Worm (Caenorhabditis elegans): ENCODE data around the gene srlf-10.

Gene srlf-10

DNA sequence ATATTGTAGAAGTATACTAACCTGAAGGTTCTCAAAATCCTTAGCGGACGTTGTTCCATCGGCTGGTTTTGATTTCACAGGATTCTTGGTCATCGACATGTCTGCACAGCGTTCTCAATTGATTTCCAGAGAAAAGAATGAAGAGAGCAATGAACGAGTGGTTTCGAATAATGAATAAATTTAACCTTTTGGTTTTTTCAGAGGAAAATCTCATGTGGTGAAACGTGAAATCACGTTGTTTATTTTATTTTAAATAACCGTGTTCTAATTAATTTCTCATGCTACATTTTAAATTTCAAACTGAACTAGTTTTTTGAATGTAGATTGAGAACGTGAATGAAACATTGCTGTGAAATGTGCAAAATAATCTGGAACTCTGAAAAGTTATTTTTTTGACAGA lies 21.8 kb upstream of the srlf-10 start, which contains the start of gene T03F6.6:
Gene T03F6.6, minus strand, starts transcription at position 101 of the 400 bp plus-strand sequence.
- no peak for TF ChIP-seq nhr-237 (tag; optimal IDR thresholded peaks at IDR 0.05)
- no peak for TF ChIP-seq unc-62 (GFP tag; optimal IDR thresholded peaks at IDR 0.05)
- no peak for TF ChIP-seq sma-3 (GFP tag; optimal IDR thresholded peaks at IDR 0.05)

- TF ChIP-seq peb-1 (tag; optimal IDR thresholded peaks at IDR 0.05) (no peak), nhr-25 (tag; optimal IDR thresholded peaks at IDR 0.05) (peak; percentile 50), ama-1 (optimal IDR thresholded peaks at IDR 0.05) (no peak), blmp-1 (tag; optimal IDR thresholded peaks at IDR 0.05; ENCODE audit: insufficient read depth) (peak; percentile 19)
Measured at ce11 chrIII:13380881-13381280, 21.1 kb upstream of the srlf-10 start.

DNA sequence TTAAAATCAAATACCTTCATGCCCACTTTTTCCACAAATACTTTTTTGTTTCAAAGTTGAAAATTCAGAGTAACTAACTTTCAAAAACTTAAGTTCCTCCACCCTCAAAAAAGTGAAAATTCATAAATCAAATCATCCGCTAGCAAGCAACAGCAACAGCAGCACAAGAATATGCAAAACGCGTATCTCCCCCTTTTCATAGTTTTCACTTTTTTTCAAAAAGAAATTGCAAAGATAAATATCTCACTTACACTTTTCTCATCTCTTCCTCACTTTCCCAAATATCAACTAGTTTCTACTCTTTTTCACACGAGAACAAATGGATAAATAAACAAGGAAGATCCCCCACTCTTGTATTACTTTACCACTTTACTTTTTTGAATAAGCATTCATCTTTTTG lies 20.3 kb upstream of the srlf-10 start:
- TF ChIP-seq lin-39 (tag; optimal IDR thresholded peaks at IDR 0.05), result no peak
- TF ChIP-seq R02D3.7 (tag; optimal IDR thresholded peaks at IDR 0.05), result no peak
- peak; percentile 71 for TF ChIP-seq blmp-1 (tag; optimal IDR thresholded peaks at IDR 0.05; ENCODE audit: insufficient read depth)
- no peak for TF ChIP-seq nhr-25 (tag; optimal IDR thresholded peaks at IDR 0.05)
- TF ChIP-seq zag-1 (tag; optimal IDR thresholded peaks at IDR 0.05), result no peak
- no peak for TF ChIP-seq sma-3 (GFP tag; optimal IDR thresholded peaks at IDR 0.05)
- TF ChIP-seq unc-55 (GFP tag; optimal IDR thresholded peaks at IDR 0.05), result peak; percentile 71
- TF ChIP-seq ceh-16 (tag; optimal IDR thresholded peaks at IDR 0.05), result no peak

DNA sequence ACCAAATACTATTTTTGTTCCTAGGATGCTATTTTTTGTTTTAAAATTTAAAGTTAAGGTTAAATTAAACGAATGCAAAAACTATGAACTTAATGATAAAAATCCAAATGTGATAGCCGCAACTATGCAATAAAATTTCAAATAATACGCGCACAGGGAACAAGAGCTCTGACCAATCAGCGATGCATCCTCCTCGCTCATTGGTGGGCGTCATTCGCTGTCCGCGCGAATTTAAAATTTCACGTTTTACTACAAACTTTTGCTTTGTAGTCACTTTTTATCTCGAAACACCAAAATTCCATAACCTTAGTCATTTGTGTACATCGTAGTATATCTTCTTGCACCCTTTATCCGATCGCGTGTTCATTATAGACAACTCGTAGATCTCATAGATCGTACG lies 18.8 kb upstream of the srlf-10 start:
- TF ChIP-seq ceh-82 (tag; optimal IDR thresholded peaks at IDR 0.05), result no peak
- no peak for TF ChIP-seq ztf-4 (tag; optimal IDR thresholded peaks at IDR 0.05)
- no peak for TF ChIP-seq dmd-4 (tag; optimal IDR thresholded peaks at IDR 0.05)

DNA sequence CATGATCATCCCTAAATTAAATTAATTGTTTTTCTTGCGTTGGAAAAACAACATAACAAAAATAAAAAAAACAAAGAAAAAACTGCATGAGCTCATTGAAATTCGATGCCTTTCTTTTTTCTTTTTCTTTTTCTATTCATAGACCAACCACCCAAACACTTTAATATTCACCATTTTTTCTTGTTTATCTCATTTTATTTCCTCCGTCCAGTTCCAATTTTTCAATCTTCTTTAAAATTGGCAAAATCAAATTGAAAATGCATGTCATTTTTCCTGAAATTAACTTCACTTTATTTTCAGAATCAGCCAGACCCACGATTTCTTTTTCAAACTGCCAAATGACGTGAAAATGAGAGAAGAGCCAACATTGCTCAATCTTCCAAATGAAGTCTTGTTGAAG lies 16.2 kb upstream of the srlf-10 start, which contains the start of gene T03F6.4:
Gene T03F6.4, plus strand, starts transcription at position 301 of the 400 bp plus-strand sequence.
- TF ChIP-seq crh-2 (tag; optimal IDR thresholded peaks at IDR 0.05) (no peak), unc-55 (GFP tag; optimal IDR thresholded peaks at IDR 0.05) (peak; percentile 32)

- no peak for TF ChIP-seq sma-3 (GFP tag; optimal IDR thresholded peaks at IDR 0.05)
- TF ChIP-seq fos-1 (tag; optimal IDR thresholded peaks at IDR 0.05), result peak; percentile 53
Measured at ce11 chrIII:13388621-13389020, 13.4 kb upstream of the srlf-10 start.

DNA sequence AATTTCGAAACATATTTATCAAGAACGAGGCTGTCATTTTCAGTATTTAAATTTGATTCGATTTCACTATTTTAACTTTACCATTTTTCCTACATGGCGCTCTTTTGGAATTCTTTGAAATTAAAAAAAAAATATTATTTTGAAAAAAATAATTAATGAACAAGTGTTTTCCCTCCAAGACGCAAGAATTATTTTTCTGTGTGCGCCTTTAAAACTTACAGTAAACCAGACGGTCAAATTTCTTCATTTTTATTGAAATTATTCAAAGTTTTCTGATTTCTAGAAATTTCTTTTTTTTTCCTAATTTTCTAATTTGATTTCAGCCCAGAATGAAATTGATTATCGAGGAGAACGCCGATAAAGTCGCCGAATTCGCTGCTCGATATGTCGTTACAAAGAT lies 12.9 kb upstream of the srlf-10 start, which contains the start of gene T03F6.3:
Gene T03F6.3, plus strand, starts transcription at position 318 of the 400 bp plus-strand sequence.
- TF ChIP-seq ceh-16 (tag; optimal IDR thresholded peaks at IDR 0.05), result no peak
- TF ChIP-seq nhr-6 (tag; optimal IDR thresholded peaks at IDR 0.05), result no peak
- TF ChIP-seq nhr-12 (tag; optimal IDR thresholded peaks at IDR 0.05), result no peak
- TF ChIP-seq skn-1 (tag; optimal IDR thresholded peaks at IDR 0.05), result no peak

ce11 chrIII:13390789-13391188 lies 11.2 kb upstream of the srlf-10 start:
- TF ChIP-seq skn-1 (tag; optimal IDR thresholded peaks at IDR 0.05), result no peak
- no peak for TF ChIP-seq sma-3 (GFP tag; optimal IDR thresholded peaks at IDR 0.05)
- no peak for TF ChIP-seq ztf-4 (tag; optimal IDR thresholded peaks at IDR 0.05)
- no peak for TF ChIP-seq dmd-4 (tag; optimal IDR thresholded peaks at IDR 0.05)
- no peak for TF ChIP-seq nhr-129 (tag; optimal IDR thresholded peaks at IDR 0.05)
- TF ChIP-seq nhr-23 (tag; optimal IDR thresholded peaks at IDR 0.05), result no peak
- TF ChIP-seq nhr-25 (tag; optimal IDR thresholded peaks at IDR 0.05), result no peak
- TF ChIP-seq crh-2 (tag; optimal IDR thresholded peaks at IDR 0.05), result no peak
- TF ChIP-seq nhr-12 (tag; optimal IDR thresholded peaks at IDR 0.05), result no peak
- no peak for TF ChIP-seq ztf-11 (tag; optimal IDR thresholded peaks at IDR 0.05)
- no peak for TF ChIP-seq peb-1 (tag; optimal IDR thresholded peaks at IDR 0.05)
- no peak for TF ChIP-seq mbf-1 (tag; optimal IDR thresholded peaks at IDR 0.05)
- TF ChIP-seq ztf-1 (GFP tag; conservative IDR thresholded peaks at IDR 0.05), result no peak
- TF ChIP-seq unc-55 (GFP tag; optimal IDR thresholded peaks at IDR 0.05), result no peak
- TF ChIP-seq ceh-16 (tag; optimal IDR thresholded peaks at IDR 0.05), result no peak

ce11 chrIII:13393239-13393638 lies 8.8 kb upstream of the srlf-10 start, which contains the start of gene dnj-17:
Gene dnj-17 (minus strand): TSS chrIII:13393339.
- TF ChIP-seq mdl-1 (tag; optimal IDR thresholded peaks at IDR 0.05) (no peak), nhr-10 (tag; optimal IDR thresholded peaks at IDR 0.05) (no peak), nhr-25 (tag; optimal IDR thresholded peaks at IDR 0.05) (no peak), ztf-1 (GFP tag; conservative IDR thresholded peaks at IDR 0.05) (no peak), sma-9 (GFP tag; optimal IDR thresholded peaks at IDR 0.05) (no peak), sma-9 (tag; optimal IDR thresholded peaks at IDR 0.05) (no peak), alr-1 (tag; optimal IDR thresholded peaks at IDR 0.05) (no peak), peb-1 (tag; optimal IDR thresholded peaks at IDR 0.05) (no peak), nhr-129 (tag; optimal IDR thresholded peaks at IDR 0.05) (no peak), unc-62 (GFP tag; optimal IDR thresholded peaks at IDR 0.05) (no peak), nhr-12 (tag; optimal IDR thresholded peaks at IDR 0.05) (no peak), gmeb-1 (tag; optimal IDR thresholded peaks at IDR 0.05) (no peak), nhr-23 (tag; optimal IDR thresholded peaks at IDR 0.05) (no peak)

All from whole organism, L2 larva.